Worm (Caenorhabditis elegans) whole organism, L2 larva: ENCODE data around the gene Y62H9A.16.
A peak's percentile ranks its signal among the peaks of the same experiment; 100 is the strongest.

Experiments used
- ama-1 ChIP-seq: fragments of 150-350 bp; optimal IDR thresholded peaks from 2 replicates; lab custom pipeline; 2018; ENCODE audit warnings: inconsistent platforms
- dmd-4 ChIP-seq: sonication (generic microtip); optimal IDR thresholded peaks from 2 replicates; lab custom pipeline; 2017; ENCODE audit warnings: missing biosample characterization, missing genetic modification characterization
- egl-27 ChIP-seq: sonication (generic microtip); optimal IDR thresholded peaks from 3 replicates; lab custom pipeline; 2017; ENCODE audit warnings: missing biosample characterization, missing genetic modification reagents, missing genetic modification characterization
- fos-1 ChIP-seq: fragments of 150-350 bp; optimal IDR thresholded peaks from 2 replicates; lab custom pipeline; 2014; ENCODE audit warnings: missing biosample characterization, missing genetic modification characterization
- mab-5 ChIP-seq: fragments of 150-350 bp; optimal IDR thresholded peaks from 2 replicates; lab custom pipeline; 2014; ENCODE audit warnings: missing biosample characterization, missing genetic modification characterization
- nhr-12 ChIP-seq: fragments of 150-350 bp; optimal IDR thresholded peaks from 2 replicates; lab custom pipeline; 2014; ENCODE audit warnings: missing biosample characterization, missing genetic modification characterization
- nhr-23 ChIP-seq: fragments of 150-350 bp; optimal IDR thresholded peaks from 2 replicates; lab custom pipeline; 2014; ENCODE audit warnings: missing biosample characterization, missing genetic modification reagents, missing genetic modification characterization
- nhr-237 ChIP-seq: fragments of 150-350 bp; optimal IDR thresholded peaks from 2 replicates; lab custom pipeline; 2014; ENCODE audit warnings: missing biosample characterization, missing genetic modification characterization
- nhr-25 ChIP-seq: fragments of 150-350 bp; sonication (generic microtip); optimal IDR thresholded peaks from 3 replicates; lab custom pipeline; 2014; ENCODE audit warnings: missing biosample characterization, missing genetic modification characterization
- nhr-6 ChIP-seq: fragments of 150-350 bp; optimal IDR thresholded peaks from 2 replicates; lab custom pipeline; 2014; ENCODE audit warnings: missing biosample characterization, missing genetic modification characterization
- sem-4 ChIP-seq: fragments of 150-350 bp; optimal IDR thresholded peaks from 2 replicates; lab custom pipeline; 2014; ENCODE audit warnings: missing biosample characterization, missing genetic modification reagents, missing genetic modification characterization
- skn-1 ChIP-seq: sonication (generic microtip); optimal IDR thresholded peaks from 2 replicates; lab custom pipeline; 2017; ENCODE audit warnings: missing biosample characterization, missing genetic modification characterization
- snpc-4 ChIP-seq: fragments of 150-350 bp; optimal IDR thresholded peaks from 2 replicates; lab custom pipeline; 2014; ENCODE audit warnings: missing biosample characterization, missing genetic modification characterization
- unc-39 ChIP-seq: fragments of 150-350 bp; optimal IDR thresholded peaks from 2 replicates; lab custom pipeline; 2014; ENCODE audit warnings: missing biosample characterization, missing genetic modification characterization

DNA sequence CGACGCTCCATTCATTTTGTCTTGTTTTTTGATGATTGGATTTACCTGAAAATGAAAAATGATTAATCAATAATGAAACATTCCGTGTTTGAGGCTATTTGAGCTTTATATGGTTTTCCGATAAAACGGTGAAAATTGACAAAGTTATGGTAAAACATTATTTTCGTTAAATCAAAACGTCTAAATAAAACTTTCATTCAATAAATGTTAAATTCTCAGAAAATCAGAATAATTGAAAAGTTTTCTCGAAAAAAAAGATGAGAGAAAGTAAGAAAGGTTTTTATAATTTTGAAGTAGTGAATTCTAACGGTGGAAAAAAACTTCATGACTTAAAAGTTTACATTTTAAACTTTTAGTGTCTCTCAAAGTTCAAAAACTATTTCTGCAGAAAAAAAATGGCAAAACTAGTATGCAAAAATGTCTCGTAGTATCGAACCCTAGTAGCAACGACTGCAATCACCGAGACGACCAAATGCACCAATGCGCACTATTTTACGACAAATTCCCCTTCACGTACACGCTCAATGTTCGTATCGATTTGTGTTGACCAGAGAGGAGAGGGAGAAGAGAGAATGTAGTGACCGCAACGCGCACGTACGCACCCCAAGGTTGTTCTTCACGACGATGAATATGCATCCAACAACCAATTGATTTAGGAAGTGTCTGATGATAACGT is 28.8 kb downstream of the Y62H9A.16 start, which contains the start of gene nfya-1:
- TF ChIP-seq skn-1 (tag; lab: Kevin White, UChicago) = no peak
- no peak for TF ChIP-seq ama-1 (lab: Kevin White, UChicago)
- no peak for TF ChIP-seq snpc-4 (tag; lab: Kevin White, UChicago)
- TF ChIP-seq nhr-237 (tag; lab: Kevin White, UChicago) = no peak
- no peak for TF ChIP-seq dmd-4 (tag; lab: Kevin White, UChicago)
- peak; percentile 18 for TF ChIP-seq fos-1
- no peak for TF ChIP-seq nhr-23
- peak; percentile 7 for TF ChIP-seq egl-27 (tag; lab: Kevin White, UChicago)
- no peak for TF ChIP-seq unc-39 (tag; lab: Kevin White, UChicago)
- no peak for TF ChIP-seq nhr-12 (tag; lab: Kevin White, UChicago)
- TF ChIP-seq sem-4 = no peak
- no peak for TF ChIP-seq mab-5
- TF ChIP-seq nhr-6 (tag; lab: Kevin White, UChicago) = peak; percentile 12
- peak; percentile 34 for TF ChIP-seq nhr-25 (tag; lab: Kevin White, UChicago)
